Worm (Caenorhabditis elegans) whole organism, L1 larva: ENCODE data around the gene algn-3.

Experiments
- C16A3.4 ChIP-seq: fragments of 150-350 bp; optimal IDR thresholded peaks from 2 replicates; lab custom pipeline; 2014; ENCODE audit warnings: missing biosample characterization, missing genetic modification characterization
- F16B12.6 ChIP-seq: fragments of 150-350 bp; optimal IDR thresholded peaks from 2 replicates; lab custom pipeline; 2014; ENCODE audit warnings: missing biosample characterization, missing genetic modification characterization
- aha-1 ChIP-seq: fragments of 150-350 bp; optimal IDR thresholded peaks from 2 replicates; lab custom pipeline; 2014; ENCODE audit warnings: missing biosample characterization, missing genetic modification characterization
- alr-1 ChIP-seq: fragments of 200-800 bp; sonication (Bioruptor generic); optimal IDR thresholded peaks from 2 replicates; lab custom pipeline; 2018; ENCODE audit warnings: borderline replicate concordance, mild to moderate bottlenecking, missing genetic modification characterization, missing compliant biosample characterization
- ama-1 ChIP-seq: fragments of 150-350 bp; optimal IDR thresholded peaks from 2 replicates; lab custom pipeline; 2014
- ceh-8 ChIP-seq: fragments of 200-800 bp; sonication (Bioruptor generic); optimal IDR thresholded peaks from 2 replicates; lab custom pipeline; 2018; ENCODE audit warnings: mild to moderate bottlenecking, missing genetic modification characterization, moderate library complexity, missing compliant biosample characterization
- ceh-90 ChIP-seq: sonication (generic microtip); optimal IDR thresholded peaks from 2 replicates; lab custom pipeline; 2016; ENCODE audit warnings: missing genetic modification characterization, missing compliant biosample characterization
- ces-1 ChIP-seq: fragments of 150-350 bp; optimal IDR thresholded peaks from 2 replicates; lab custom pipeline; 2014; ENCODE audit warnings: missing biosample characterization, missing genetic modification reagents, missing genetic modification characterization
- dpl-1 ChIP-seq, 3 experiments: fragments of 150-350 bp in 2 of 3; sonication (generic microtip) in 1 of 3; optimal IDR thresholded peaks; 2 replicates each; lab custom pipeline; 2014 to 2017; ENCODE audit warnings: missing biosample characterization in 3 of 3, missing genetic modification characterization in 3 of 3, missing genetic modification reagents in 3 of 3
- efl-1 ChIP-seq, 4 experiments: fragments of 150-350 bp; optimal IDR thresholded peaks in 3 of 4; peaks in 1 of 4; 1 replicate in 1 of 4; 2 replicates in 3 of 4; lab custom pipeline; 2014; ENCODE audit warnings: missing biosample characterization in 2 of 4, missing genetic modification characterization in 2 of 4, missing genetic modification reagents in 2 of 4
- efl-3 ChIP-seq: fragments of 200-800 bp; sonication (Bioruptor generic); optimal IDR thresholded peaks from 2 replicates; lab custom pipeline; 2018; ENCODE audit warnings: mild to moderate bottlenecking, missing genetic modification characterization, missing compliant biosample characterization
- egl-13 ChIP-seq: sonication (generic microtip); optimal IDR thresholded peaks from 2 replicates; lab custom pipeline; 2016; ENCODE audit warnings: missing genotype, missing genetic modification reagents, missing genetic modification characterization, missing compliant biosample characterization
- egl-27 ChIP-seq, 2 experiments: fragments of 150-350 bp in 1 of 2; sonication (generic microtip); optimal IDR thresholded peaks; 3 replicates each; lab custom pipeline; 2017 to 2018; ENCODE audit warnings: missing biosample characterization in 2 of 2, missing genetic modification characterization in 2 of 2, missing genetic modification reagents in 2 of 2
- elt-2 ChIP-seq: sonication (generic microtip); optimal IDR thresholded peaks from 2 replicates; lab custom pipeline; 2016; ENCODE audit warnings: missing genetic modification characterization, mild to moderate bottlenecking, inconsistent platforms, missing compliant biosample characterization, missing genetic modification reagents
- elt-3 ChIP-seq, 6 experiments: fragments of 150-350 bp in 1 of 6; sonication (generic microtip); optimal IDR thresholded peaks; 2 replicates each; lab custom pipeline; 2017 to 2018; ENCODE audit warnings: missing biosample characterization in 6 of 6, missing genetic modification characterization in 6 of 6, inconsistent platforms in 1 of 6
- hlh-4 ChIP-seq: sonication (generic microtip); optimal IDR thresholded peaks from 2 replicates; lab custom pipeline; 2016; ENCODE audit warnings: mild to moderate bottlenecking, missing genetic modification characterization, missing compliant biosample characterization
- lin-14 ChIP-seq: fragments of 200-800 bp; sonication (Bioruptor generic); optimal IDR thresholded peaks from 2 replicates; lab custom pipeline; 2018; ENCODE audit warnings: mild to moderate bottlenecking, missing genetic modification characterization, moderate library complexity, missing compliant biosample characterization
- mef-2 ChIP-seq: fragments of 150-350 bp; optimal IDR thresholded peaks from 2 replicates; lab custom pipeline; 2014; ENCODE audit warnings: missing biosample characterization, missing genetic modification characterization
- mep-1 ChIP-seq: fragments of 150-350 bp; optimal IDR thresholded peaks from 2 replicates; lab custom pipeline; 2014; ENCODE audit warnings: missing biosample characterization, missing genetic modification characterization
- nhr-20 ChIP-seq: sonication (generic microtip); optimal IDR thresholded peaks from 2 replicates; lab custom pipeline; 2016; ENCODE audit warnings: mild to moderate bottlenecking, missing genetic modification characterization, missing compliant biosample characterization
- nhr-71 ChIP-seq: sonication (generic microtip); optimal IDR thresholded peaks from 2 replicates; lab custom pipeline; 2016; ENCODE audit warnings: mild to moderate bottlenecking, missing genetic modification characterization, moderate library complexity, missing compliant biosample characterization
- nhr-77 ChIP-seq: fragments of 150-350 bp; optimal IDR thresholded peaks from 2 replicates; lab custom pipeline; 2014; ENCODE audit warnings: missing biosample characterization, missing genetic modification characterization
- nhr-84 ChIP-seq: sonication (generic microtip); optimal IDR thresholded peaks from 2 replicates; lab custom pipeline; 2017; ENCODE audit warnings: missing biosample characterization, missing genetic modification characterization
- nhr-85 ChIP-seq: sonication (generic microtip); peaks from one replicate; lab custom pipeline; 2016; ENCODE audit warnings: missing genetic modification characterization, inconsistent platforms, missing compliant biosample characterization
- nhr-90 ChIP-seq: sonication (generic microtip); optimal IDR thresholded peaks from 2 replicates; lab custom pipeline; 2016; ENCODE audit warnings: mild to moderate bottlenecking, missing genetic modification characterization, missing compliant biosample characterization; ENCODE audit not compliant: poor library complexity
- skn-1 ChIP-seq: fragments of 150-350 bp; optimal IDR thresholded peaks from 2 replicates; lab custom pipeline; 2014; ENCODE audit warnings: missing biosample characterization, missing genetic modification characterization
- snpc-4 ChIP-seq: fragments of 150-350 bp; optimal IDR thresholded peaks from 2 replicates; lab custom pipeline; 2014; ENCODE audit warnings: missing biosample characterization, missing genetic modification characterization
- sup-37 ChIP-seq: fragments of 200-800 bp; sonication (Bioruptor generic); optimal IDR thresholded peaks from 2 replicates; lab custom pipeline; 2018; ENCODE audit warnings: mild to moderate bottlenecking, missing genetic modification characterization, missing compliant biosample characterization
- unc-30 ChIP-seq: sonication (generic microtip); optimal IDR thresholded peaks from 2 replicates; lab custom pipeline; 2017; ENCODE audit warnings: missing biosample characterization, missing genetic modification characterization
- unc-86 ChIP-seq: sonication (generic microtip); optimal IDR thresholded peaks from 2 replicates; lab custom pipeline; 2016; ENCODE audit warnings: missing genetic modification characterization, missing compliant biosample characterization
- vab-15 ChIP-seq: sonication (generic microtip); optimal IDR thresholded peaks from 2 replicates; lab custom pipeline; 2017; ENCODE audit warnings: missing genotype, mild to moderate bottlenecking, missing genetic modification characterization, missing compliant biosample characterization
- xbp-1 ChIP-seq: sonication (generic microtip); optimal IDR thresholded peaks from 2 replicates; lab custom pipeline; 2016; ENCODE audit warnings: missing genetic modification characterization, missing compliant biosample characterization
- ztf-11 ChIP-seq, 2 experiments: sonication (generic microtip); optimal IDR thresholded peaks; 2 replicates each; lab custom pipeline; 2016 to 2017; ENCODE audit warnings: missing genetic modification characterization in 2 of 2, missing biosample characterization in 1 of 2, missing compliant biosample characterization in 1 of 2

Gene algn-3

ce11 chrII:14175099-14175498, 42.5 kb upstream of the algn-3 start, which contains the start of gene Y48B6A.5:
Gene Y48B6A.5, minus strand, starts transcription at chrII:14175199.
- TF ChIP-seq egl-13 (tag; lab: Kevin White, UChicago) (no peak), nhr-77 (tag; lab: Kevin White, UChicago) (no peak), ces-1 (GFP tag; lab: Kevin White, UChicago) (no peak), nhr-85 (tag; lab: Kevin White, UChicago) (no peak), mep-1 (tag; lab: Kevin White, UChicago) (no peak), aha-1 (tag; lab: Kevin White, UChicago) (no peak), unc-86 (tag; lab: Kevin White, UChicago) (no peak), ceh-8 (GFP tag; lab: Kevin White, UChicago) (no peak), sup-37 (GFP tag; lab: Kevin White, UChicago) (no peak), nhr-20 (tag; lab: Kevin White, UChicago) (no peak), skn-1 (tag; lab: Kevin White, UChicago) (no peak), hlh-4 (tag; lab: Kevin White, UChicago) (no peak), xbp-1 (no peak)

ce11 chrII:14173176-14173575, 40.5 kb upstream of the algn-3 start:
- TF ChIP-seq efl-1 (optimal IDR thresholded peaks at IDR 0.05; lab: Kevin White, UChicago) (no peak), efl-1 (GFP tag; optimal IDR thresholded peaks at IDR 0.05 in 1 of 2; lab: Kevin White, UChicago) (peak in 1 of 2 experiments; percentile 67), unc-86 (tag; lab: Kevin White, UChicago) (no peak)

DNA sequence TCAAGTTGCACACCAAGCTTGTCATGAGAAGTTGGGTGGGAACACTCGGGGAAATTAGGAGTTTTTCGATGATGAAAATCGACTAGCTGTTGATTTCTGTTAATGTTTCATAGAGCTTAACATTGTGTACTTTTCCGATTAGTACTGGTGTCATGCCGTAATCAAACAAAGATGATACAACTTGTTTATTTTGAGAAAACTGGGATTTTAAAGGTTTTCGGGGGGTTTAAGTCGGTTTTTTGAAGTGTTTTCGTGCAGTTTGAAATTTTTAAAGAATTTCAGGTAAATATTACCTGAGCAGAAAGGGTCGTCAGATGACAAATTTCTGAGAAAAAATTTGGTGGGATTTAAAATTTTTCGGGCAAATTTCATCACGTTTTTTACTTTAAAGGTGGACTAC, 38.9 kb upstream of the algn-3 start, which contains the start of gene eat-2:
Gene eat-2, minus strand, starts transcription at position 101 of the 400 bp plus-strand sequence.
- TF ChIP-seq efl-3 (GFP tag; lab: Kevin White, UChicago) (no peak), F16B12.6 (tag; lab: Kevin White, UChicago) (no peak), nhr-71 (tag; lab: Kevin White, UChicago) (no peak), xbp-1 (no peak), vab-15 (no peak), mef-2 (tag; lab: Kevin White, UChicago) (no peak), C16A3.4 (tag; lab: Kevin White, UChicago) (no peak), egl-27 (tag; optimal IDR thresholded peaks at IDR 0.05; lab: Kevin White, UChicago) (no peak), elt-3 (tag; optimal IDR thresholded peaks at IDR 0.05; lab: Kevin White, UChicago) (no peak), ztf-11 (tag; optimal IDR thresholded peaks at IDR 0.05; lab: Kevin White, UChicago) (no peak), snpc-4 (tag; lab: Kevin White, UChicago) (no peak), nhr-90 (no peak), unc-30 (tag; lab: Kevin White, UChicago) (no peak), ceh-90 (tag; lab: Kevin White, UChicago) (no peak), dpl-1 (GFP tag; optimal IDR thresholded peaks at IDR 0.05; lab: Kevin White, UChicago) (no peak)
- TF ChIP-seq, all 84 proteins: peak for 0

ce11 chrII:14165430-14165929, 32.8 kb upstream of the algn-3 start:
- TF ChIP-seq nhr-84 (tag; lab: Kevin White, UChicago) (no peak), alr-1 (tag; lab: Kevin White, UChicago) (no peak), lin-14 (GFP tag; lab: Kevin White, UChicago) (no peak), efl-1 (optimal IDR thresholded peaks at IDR 0.05; lab: Kevin White, UChicago) (no peak), efl-1 (GFP tag; optimal IDR thresholded peaks at IDR 0.05 in 1 of 2; lab: Kevin White, UChicago) (no peak), snpc-4 (tag; lab: Kevin White, UChicago) (no peak), elt-2 (tag; lab: Kevin White, UChicago) (no peak), ama-1 (lab: Kevin White, UChicago) (no peak), mef-2 (tag; lab: Kevin White, UChicago) (no peak)
